Worm (Caenorhabditis elegans) whole organism, L4/young adult: ENCODE results near the gene npp-20.

Source experiments
- dao-5 ChIP-seq: sonication (generic microtip); optimal IDR thresholded peaks from 2 replicates; lab custom pipeline; 2016; ENCODE audit warnings: missing genotype, missing genetic modification characterization, moderate library complexity, missing compliant biosample characterization
- him-1 ChIP-seq: sonication (generic microtip); optimal IDR thresholded peaks from 2 replicates; lab custom pipeline; 2016; ENCODE audit warnings: missing genotype, missing genetic modification reagents, missing genetic modification characterization, missing compliant biosample characterization

ce11 chrIV:1478649-1479048 lies 17.2 kb downstream of the npp-20 start:
- TF ChIP-seq dao-5 (tag; lab: Kevin White, UChicago) (no peak), him-1 (tag; lab: Kevin White, UChicago) (no peak)
